Worm (Caenorhabditis elegans) whole organism, L1 larva: ENCODE results near the gene F16G10.1.

Experiments used
- Y116A8C.19 ChIP-seq: sonication (generic microtip); optimal IDR thresholded peaks from 2 replicates; lab custom pipeline; 2016; ENCODE audit warnings: missing compliant biosample characterization, missing genetic modification characterization, borderline replicate concordance
- ceh-63 ChIP-seq: fragments of 200-800 bp; sonication (Bioruptor generic); optimal IDR thresholded peaks from 2 replicates; lab custom pipeline; 2018; ENCODE audit warnings: mild to moderate bottlenecking, missing genetic modification characterization, missing compliant biosample characterization
- ceh-8 ChIP-seq: fragments of 200-800 bp; sonication (Bioruptor generic); optimal IDR thresholded peaks from 2 replicates; lab custom pipeline; 2018; ENCODE audit warnings: mild to moderate bottlenecking, missing genetic modification characterization, moderate library complexity, missing compliant biosample characterization
- ceh-82 ChIP-seq, 3 experiments: fragments of 150-350 bp in 1 of 3; sonication (generic microtip) in 2 of 3; optimal IDR thresholded peaks; 2 replicates each; lab custom pipeline; 2014 to 2017; ENCODE audit warnings: missing biosample characterization in 3 of 3, missing genetic modification characterization in 3 of 3
- ces-1 ChIP-seq: fragments of 150-350 bp; optimal IDR thresholded peaks from 2 replicates; lab custom pipeline; 2014; ENCODE audit warnings: missing biosample characterization, missing genetic modification reagents, missing genetic modification characterization
- dpl-1 ChIP-seq, 3 experiments: fragments of 150-350 bp in 2 of 3; sonication (generic microtip) in 1 of 3; optimal IDR thresholded peaks; 2 replicates each; lab custom pipeline; 2014 to 2017; ENCODE audit warnings: missing biosample characterization in 3 of 3, missing genetic modification characterization in 3 of 3, missing genetic modification reagents in 3 of 3
- dsc-1 ChIP-seq: sonication (generic microtip); optimal IDR thresholded peaks from 2 replicates; lab custom pipeline; 2016; ENCODE audit warnings: mild to moderate bottlenecking, missing genetic modification characterization, missing compliant biosample characterization
- efl-1 ChIP-seq, 4 experiments: fragments of 150-350 bp; optimal IDR thresholded peaks in 3 of 4; peaks in 1 of 4; 1 replicate in 1 of 4; 2 replicates in 3 of 4; lab custom pipeline; 2014; ENCODE audit warnings: missing biosample characterization in 2 of 4, missing genetic modification characterization in 2 of 4, missing genetic modification reagents in 2 of 4
- efl-3 ChIP-seq: fragments of 200-800 bp; sonication (Bioruptor generic); optimal IDR thresholded peaks from 2 replicates; lab custom pipeline; 2018; ENCODE audit warnings: mild to moderate bottlenecking, missing genetic modification characterization, missing compliant biosample characterization
- egl-13 ChIP-seq: sonication (generic microtip); optimal IDR thresholded peaks from 2 replicates; lab custom pipeline; 2016; ENCODE audit warnings: missing genotype, missing genetic modification reagents, missing genetic modification characterization, missing compliant biosample characterization
- elt-2 ChIP-seq: sonication (generic microtip); optimal IDR thresholded peaks from 2 replicates; lab custom pipeline; 2016; ENCODE audit warnings: missing genetic modification characterization, mild to moderate bottlenecking, inconsistent platforms, missing compliant biosample characterization, missing genetic modification reagents
- ets-5 ChIP-seq: fragments of 200-800 bp; sonication (Bioruptor generic); IDR thresholded peaks from 2 replicates; pipeline ENCODE4 v1.3.6; 2022; ENCODE audit warnings: missing genetic modification characterization, missing compliant biosample characterization
- fkh-10 ChIP-seq: sonication (generic microtip); optimal IDR thresholded peaks from 2 replicates; lab custom pipeline; 2017; ENCODE audit warnings: missing biosample characterization, missing genetic modification reagents, missing genetic modification characterization
- fkh-4 ChIP-seq: sonication (generic microtip); optimal IDR thresholded peaks from 2 replicates; lab custom pipeline; 2016; ENCODE audit warnings: missing compliant biosample characterization, missing genetic modification characterization, borderline replicate concordance
- hpl-2 ChIP-seq: fragments of 150-350 bp; optimal IDR thresholded peaks from 2 replicates; lab custom pipeline; 2014; ENCODE audit warnings: missing biosample characterization, missing genetic modification reagents, missing genetic modification characterization
- jun-1 ChIP-seq: fragments of 150-350 bp; optimal IDR thresholded peaks from 2 replicates; lab custom pipeline; 2014; ENCODE audit warnings: missing biosample characterization, missing genetic modification reagents, missing genetic modification characterization
- lin-13 ChIP-seq: fragments of 150-350 bp; optimal IDR thresholded peaks from 2 replicates; lab custom pipeline; 2014; ENCODE audit warnings: missing biosample characterization, missing genetic modification reagents, missing genetic modification characterization
- lin-14 ChIP-seq: fragments of 200-800 bp; sonication (Bioruptor generic); optimal IDR thresholded peaks from 2 replicates; lab custom pipeline; 2018; ENCODE audit warnings: mild to moderate bottlenecking, missing genetic modification characterization, moderate library complexity, missing compliant biosample characterization
- lin-15B ChIP-seq: fragments of 150-350 bp; sonication (generic microtip); optimal IDR thresholded peaks from 3 replicates; lab custom pipeline; 2014; ENCODE audit warnings: missing biosample characterization, missing genetic modification characterization
- lin-39 ChIP-seq: fragments of 150-350 bp; optimal IDR thresholded peaks from 2 replicates; lab custom pipeline; 2014; ENCODE audit warnings: missing biosample characterization, missing genetic modification reagents, missing genetic modification characterization
- mab-9 ChIP-seq: fragments of 200-800 bp; sonication (Bioruptor generic); IDR thresholded peaks from 2 replicates; pipeline ENCODE4 v1.3.6; 2022; ENCODE audit warnings: missing genetic modification reagents, missing genetic modification characterization, missing compliant biosample characterization
- mdl-1 ChIP-seq, 2 experiments: fragments of 150-350 bp; optimal IDR thresholded peaks; 2 replicates each; lab custom pipeline; 2014 to 2017; ENCODE audit warnings: missing biosample characterization in 2 of 2, missing genetic modification characterization in 2 of 2, inconsistent platforms in 1 of 2
- mep-1 ChIP-seq: fragments of 150-350 bp; optimal IDR thresholded peaks from 2 replicates; lab custom pipeline; 2014; ENCODE audit warnings: missing biosample characterization, missing genetic modification characterization
- nhr-12 ChIP-seq: sonication (generic microtip); optimal IDR thresholded peaks from 2 replicates; lab custom pipeline; 2017; ENCODE audit warnings: missing biosample characterization, missing genetic modification characterization
- nhr-28 ChIP-seq: fragments of 150-350 bp; optimal IDR thresholded peaks from 2 replicates; lab custom pipeline; 2014; ENCODE audit warnings: missing biosample characterization, missing genetic modification characterization
- nhr-47 ChIP-seq: sonication (generic microtip); optimal IDR thresholded peaks from 2 replicates; lab custom pipeline; 2016; ENCODE audit warnings: mild to moderate bottlenecking, missing genetic modification characterization, moderate library complexity, missing compliant biosample characterization
- nhr-76 ChIP-seq: sonication (generic microtip); optimal IDR thresholded peaks from 2 replicates; lab custom pipeline; 2017; ENCODE audit warnings: missing biosample characterization, missing genetic modification characterization
- nhr-77 ChIP-seq: fragments of 150-350 bp; optimal IDR thresholded peaks from 2 replicates; lab custom pipeline; 2014; ENCODE audit warnings: missing biosample characterization, missing genetic modification characterization
- nhr-84 ChIP-seq: sonication (generic microtip); optimal IDR thresholded peaks from 2 replicates; lab custom pipeline; 2017; ENCODE audit warnings: missing biosample characterization, missing genetic modification characterization
- rnt-1 ChIP-seq: sonication (generic microtip); optimal IDR thresholded peaks from 2 replicates; lab custom pipeline; 2016; ENCODE audit warnings: mild to moderate bottlenecking, missing genetic modification characterization, moderate library complexity, missing compliant biosample characterization
- snpc-4 ChIP-seq: fragments of 150-350 bp; optimal IDR thresholded peaks from 2 replicates; lab custom pipeline; 2014; ENCODE audit warnings: missing biosample characterization, missing genetic modification characterization
- snu-23 ChIP-seq: sonication (generic microtip); optimal IDR thresholded peaks from 2 replicates; lab custom pipeline; 2016; ENCODE audit warnings: missing genetic modification characterization, missing compliant biosample characterization
- swsn-7 ChIP-seq: sonication (generic microtip); optimal IDR thresholded peaks from 2 replicates; lab custom pipeline; 2016; ENCODE audit warnings: missing genetic modification characterization, missing compliant biosample characterization
- tbx-2 ChIP-seq: sonication (generic microtip); optimal IDR thresholded peaks from 2 replicates; lab custom pipeline; 2016; ENCODE audit warnings: missing genetic modification characterization, missing compliant biosample characterization
- unc-130 ChIP-seq: fragments of 150-350 bp; optimal IDR thresholded peaks from 2 replicates; lab custom pipeline; 2017; ENCODE audit warnings: missing biosample characterization, missing genetic modification characterization, inconsistent platforms
- unc-62 ChIP-seq: fragments of 150-350 bp; optimal IDR thresholded peaks from 2 replicates; lab custom pipeline; 2014; ENCODE audit warnings: missing biosample characterization, missing genetic modification reagents, missing genetic modification characterization
- vab-15 ChIP-seq: sonication (generic microtip); optimal IDR thresholded peaks from 2 replicates; lab custom pipeline; 2017; ENCODE audit warnings: missing genotype, mild to moderate bottlenecking, missing genetic modification characterization, missing compliant biosample characterization
- zip-4 ChIP-seq: fragments of 200-800 bp; sonication (Bioruptor generic); optimal IDR thresholded peaks from 2 replicates; lab custom pipeline; 2018; ENCODE audit warnings: mild to moderate bottlenecking, missing genetic modification characterization, moderate library complexity, missing compliant biosample characterization
- ztf-11 ChIP-seq, 2 experiments: sonication (generic microtip); optimal IDR thresholded peaks; 2 replicates each; lab custom pipeline; 2016 to 2017; ENCODE audit warnings: missing genetic modification characterization in 2 of 2, missing biosample characterization in 1 of 2, missing compliant biosample characterization in 1 of 2
- ztf-4 ChIP-seq: fragments of 150-350 bp; optimal IDR thresholded peaks from 2 replicates; lab custom pipeline; 2014; ENCODE audit warnings: missing biosample characterization, missing genetic modification characterization

The F16G10.1 gene

DNA sequence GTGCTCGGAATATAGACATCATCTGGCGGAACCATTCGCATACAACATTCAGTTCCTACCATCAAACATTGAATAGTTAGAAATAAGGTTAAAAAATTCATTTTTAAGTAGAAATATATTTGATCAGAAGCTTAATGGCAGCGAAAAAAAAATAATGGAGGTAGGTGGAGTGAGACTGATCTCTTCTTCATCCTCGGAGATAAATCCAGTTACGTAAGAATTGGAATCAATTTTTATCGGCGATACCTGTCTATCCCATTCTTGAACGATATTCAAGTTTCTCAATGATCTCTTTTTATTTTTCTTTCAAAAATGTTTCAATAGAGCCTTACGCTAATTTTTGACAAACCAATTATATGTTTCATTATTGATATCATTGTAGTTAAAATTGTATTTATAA lies 18.6 kb upstream of the F16G10.1 start, which contains the start of gene F16G10.9:
F16G10.9 (minus strand) TSS at position 101 of the 400 bp plus-strand sequence.
- TF ChIP-seq swsn-7, result no peak
- TF ChIP-seq nhr-47 (tag; lab: Kevin White, UChicago), result no peak
- no peak for TF ChIP-seq egl-13
- no peak for TF ChIP-seq zip-4
- no peak for TF ChIP-seq dpl-1 (GFP tag; optimal IDR thresholded peaks at IDR 0.05; lab: Kevin White, UChicago)
- TF ChIP-seq lin-14 (GFP tag; lab: Kevin White, UChicago), result no peak
- TF ChIP-seq ceh-8 (GFP tag; lab: Kevin White, UChicago), result no peak
- TF ChIP-seq lin-13, result no peak
- TF ChIP-seq efl-1 (optimal IDR thresholded peaks at IDR 0.05; lab: Kevin White, UChicago), result no peak
- TF ChIP-seq efl-1 (GFP tag; optimal IDR thresholded peaks at IDR 0.05 in 1 of 2; lab: Kevin White, UChicago), result no peak
- no peak for TF ChIP-seq lin-39 (tag; lab: Kevin White, UChicago)
- no peak for TF ChIP-seq nhr-84 (tag; lab: Kevin White, UChicago)
- no peak for TF ChIP-seq mep-1

DNA sequence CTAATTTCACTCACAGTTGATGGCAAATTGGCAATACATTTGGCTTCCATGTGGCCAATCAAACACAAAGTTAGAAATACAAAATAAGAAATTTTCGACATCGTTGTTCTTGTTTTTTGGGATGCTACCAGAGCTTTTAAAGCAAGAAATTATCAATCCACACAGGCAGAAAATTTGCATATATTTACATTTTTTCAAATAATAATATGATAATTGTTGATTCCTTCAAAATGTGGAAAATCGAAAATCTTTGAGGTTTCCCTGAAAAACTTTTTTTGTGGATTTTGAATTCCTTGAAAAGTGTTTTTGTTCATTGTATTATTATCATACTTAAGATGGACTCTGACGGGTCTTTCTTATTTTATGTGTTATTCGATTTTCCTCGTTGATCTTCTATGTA lies 13.2 kb upstream of the F16G10.1 start, which contains the start of gene F16G10.10:
F16G10.10 (minus strand) TSS at position 101 of the 400 bp plus-strand sequence.
- TF ChIP-seq elt-2 (tag; lab: Kevin White, UChicago) (no peak), snpc-4 (tag; lab: Kevin White, UChicago) (no peak), efl-1 (optimal IDR thresholded peaks at IDR 0.05; lab: Kevin White, UChicago) (no peak), efl-1 (GFP tag; optimal IDR thresholded peaks at IDR 0.05 in 1 of 2; lab: Kevin White, UChicago) (no peak), tbx-2 (no peak)

DNA sequence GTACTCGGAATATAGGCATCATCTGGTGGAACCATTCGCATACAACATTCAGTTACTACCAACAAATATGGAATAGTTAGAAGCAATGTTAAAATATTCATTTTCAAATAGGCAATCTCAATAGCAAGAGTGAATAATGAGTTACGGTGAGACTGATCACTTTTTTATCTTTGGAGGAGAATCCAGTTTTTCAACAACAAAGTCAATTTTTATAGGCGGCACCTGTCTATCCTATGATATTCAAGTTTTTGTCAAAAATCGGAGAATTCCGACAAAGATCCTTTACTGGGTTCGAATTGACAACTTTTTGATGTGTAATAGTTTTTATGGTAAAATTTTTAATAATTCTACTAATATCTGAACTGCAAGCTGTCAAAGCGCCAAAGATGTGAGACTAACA lies 10.3 kb upstream of the F16G10.1 start, which contains the start of gene F16G10.11:
F16G10.11 (minus strand) TSS at position 101 of the 400 bp plus-strand sequence.
- no peak for TF ChIP-seq mdl-1 (tag; optimal IDR thresholded peaks at IDR 0.05; lab: Kevin White, UChicago)
- no peak for TF ChIP-seq snu-23 (GFP tag; lab: Kevin White, UChicago)
- TF ChIP-seq nhr-77, result no peak
- no peak for TF ChIP-seq unc-130 (tag; lab: Kevin White, UChicago)
- no peak for TF ChIP-seq nhr-28 (tag; lab: Kevin White, UChicago)
- TF ChIP-seq ceh-82 (tag; optimal IDR thresholded peaks at IDR 0.05; lab: Kevin White, UChicago), result no peak
- TF ChIP-seq mab-9 (GFP tag; lab: Robert Waterston, UW), result no peak
- TF ChIP-seq ces-1 (GFP tag; lab: Kevin White, UChicago), result no peak
- no peak for TF ChIP-seq fkh-4 (tag; lab: Kevin White, UChicago)
- TF ChIP-seq dpl-1 (GFP tag; optimal IDR thresholded peaks at IDR 0.05; lab: Kevin White, UChicago), result no peak
- no peak for TF ChIP-seq dsc-1
- TF ChIP-seq rnt-1 (tag; lab: Kevin White, UChicago), result no peak
- TF ChIP-seq egl-13, result no peak
- TF ChIP-seq nhr-47 (tag; lab: Kevin White, UChicago), result no peak
- no peak for TF ChIP-seq nhr-84 (tag; lab: Kevin White, UChicago)
- TF ChIP-seq ztf-4 (tag; lab: Kevin White, UChicago), result no peak
- TF ChIP-seq efl-3 (GFP tag; lab: Kevin White, UChicago), result no peak
- no peak for TF ChIP-seq jun-1 (tag; lab: Kevin White, UChicago)
- TF ChIP-seq unc-62 (GFP tag; lab: Kevin White, UChicago), result no peak

DNA sequence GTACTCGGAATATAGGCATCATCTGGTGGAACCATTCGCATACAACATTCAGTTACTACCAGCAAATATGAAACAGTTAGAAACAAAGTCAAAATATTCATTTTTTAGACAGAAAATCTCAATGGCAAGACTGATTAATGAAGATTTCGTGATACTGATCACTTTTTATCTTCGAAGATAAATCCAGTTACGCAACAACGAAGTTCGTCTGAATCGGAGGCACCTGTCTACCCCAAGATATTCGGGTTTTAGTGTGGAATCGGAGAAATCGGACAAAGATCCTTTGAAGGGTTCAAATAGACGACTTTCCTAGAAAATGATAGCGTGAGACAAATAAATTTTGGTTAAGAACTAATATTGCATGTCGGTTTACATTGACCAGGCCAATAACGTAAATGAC lies 8.2 kb upstream of the F16G10.1 start, which contains the start of gene F16G10.13:
F16G10.13 (minus strand) TSS at position 101 of the 400 bp plus-strand sequence.
- TF ChIP-seq lin-15B, result no peak

DNA sequence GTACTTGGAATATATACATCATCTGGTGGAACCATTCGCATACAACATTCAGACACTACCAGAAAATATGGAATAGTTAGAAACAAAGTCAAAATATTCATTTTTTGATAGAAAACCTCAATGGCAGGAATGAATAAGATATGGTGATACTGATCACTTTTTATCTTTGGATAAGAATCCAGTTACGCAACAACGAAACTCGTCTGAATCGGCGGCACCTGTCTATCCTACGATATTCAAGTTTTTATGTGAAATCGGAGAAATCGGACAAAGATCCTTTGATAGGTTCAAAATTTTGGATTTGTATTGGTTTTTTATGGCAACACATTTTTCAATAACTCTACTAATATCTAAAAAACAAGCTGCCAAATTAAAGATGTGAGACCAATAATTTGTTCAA lies 5.2 kb upstream of the F16G10.1 start, which contains the start of gene F16G10.14:
F16G10.14 (minus strand) TSS at position 101 of the 400 bp plus-strand sequence.
- TF ChIP-seq Y116A8C.19 (tag; lab: Kevin White, UChicago) (no peak), hpl-2 (GFP tag; lab: Kevin White, UChicago) (no peak), ceh-63 (GFP tag; lab: Kevin White, UChicago) (no peak), ztf-11 (tag; optimal IDR thresholded peaks at IDR 0.05; lab: Kevin White, UChicago) (no peak), nhr-76 (tag; lab: Kevin White, UChicago) (no peak), nhr-12 (tag; lab: Kevin White, UChicago) (no peak), fkh-10 (no peak), lin-13 (no peak), swsn-7 (no peak), nhr-84 (tag; lab: Kevin White, UChicago) (no peak), vab-15 (no peak), tbx-2 (no peak), ets-5 (no peak)
- TF ChIP-seq, all 84 proteins: peak for 0
